Fruit fly (Drosophila melanogaster): ENCODE measurements around the gene CG14000.

DNA sequence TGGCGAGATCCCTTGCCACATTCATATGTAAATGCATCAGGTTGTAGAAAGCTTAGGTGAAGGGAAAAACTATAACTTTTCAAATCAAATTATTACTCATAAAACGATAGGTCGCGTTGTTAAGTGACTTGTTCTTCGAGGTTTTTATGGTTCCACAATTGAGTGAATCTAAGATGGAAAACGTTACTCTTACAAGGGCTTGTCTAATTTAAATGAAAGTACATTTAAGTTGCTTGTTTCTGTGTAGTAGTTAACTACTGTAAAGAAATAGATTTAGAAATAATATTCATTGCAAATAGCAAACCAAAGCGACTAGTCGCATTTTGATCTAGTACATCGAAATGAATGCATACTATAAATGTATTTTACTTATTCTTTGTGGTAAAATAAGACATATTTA, 26.6 kb downstream of the CG14000 start, which contains the start of gene CG44574:
- TF ChIP-seq brk (GFP tag; optimal IDR thresholded peaks at IDR 0.05) (no peak), psq (GFP tag; optimal IDR thresholded peaks at IDR 0.05) (no peak), dmrt93B (GFP tag; optimal IDR thresholded peaks at IDR 0.05) (no peak), Dfd (GFP tag; optimal IDR thresholded peaks at IDR 0.05) (no peak), dl (GFP tag; optimal IDR thresholded peaks at IDR 0.05; ENCODE audit: insufficient read depth in 1 of 2, partially characterized antibody in 2 of 2) (no peak), OdsH (GFP tag; optimal IDR thresholded peaks at IDR 0.05) (no peak), h (GFP tag; optimal IDR thresholded peaks at IDR 0.05) (no peak), foxo (GFP tag; optimal IDR thresholded peaks at IDR 0.05) (no peak), ey (GFP tag; optimal IDR thresholded peaks at IDR 0.05) (no peak), br (GFP tag; optimal IDR thresholded peaks at IDR 0.05) (no peak), Dif (GFP tag; optimal IDR thresholded peaks at IDR 0.05; ENCODE audit: partially characterized antibody) (no peak), CrebA (GFP tag; optimal IDR thresholded peaks at IDR 0.05; ENCODE audit: borderline replicate concordance) (no peak)

Measured in whole organism, wandering third instar larva.